Fruit fly (Drosophila melanogaster) S2 (cell line): ENCODE results near the gene CG7523.

Experiments used
- CG8478 ChIP-seq: fragments of >200 bp; optimal IDR thresholded peaks from 2 replicates; lab custom pipeline; 2018
- CTCF ChIP-seq, 2 experiments: fragments of >200 bp; optimal IDR thresholded peaks; 2 replicates each; lab custom pipeline; 2018

- TF ChIP-seq CTCF (optimal IDR thresholded peaks at IDR 0.05; lab: Kevin White, UChicago) (no peak), CG8478 (lab: Kevin White, UChicago) (no peak)
These were observed 2.7 kb downstream of the CG7523 start for dm6 chr3R:17667987-17668386.
